Worm (Caenorhabditis elegans) whole organism, L3 larva: Measurements from ENCODE around the gene F56D5.3.

Source experiments
- R02D3.7 ChIP-seq: fragments of 150-350 bp; optimal IDR thresholded peaks from 2 replicates; lab custom pipeline; 2014; ENCODE audit warnings: missing biosample characterization, missing genetic modification characterization
- ZK546.5 ChIP-seq: sonication (generic microtip); optimal IDR thresholded peaks from 2 replicates; lab custom pipeline; 2017; ENCODE audit warnings: missing biosample characterization, missing genetic modification characterization
- ama-1 ChIP-seq: fragments of 150-350 bp; optimal IDR thresholded peaks from 2 replicates; lab custom pipeline; 2018
- ceh-16 ChIP-seq: sonication (generic microtip); optimal IDR thresholded peaks from 2 replicates; lab custom pipeline; 2017; ENCODE audit warnings: missing biosample characterization, missing genetic modification characterization
- ceh-28 ChIP-seq: fragments of 150-350 bp; optimal IDR thresholded peaks from 2 replicates; lab custom pipeline; 2014; ENCODE audit warnings: missing biosample characterization, missing genetic modification reagents, missing genetic modification characterization
- ceh-82 ChIP-seq: fragments of 150-350 bp; optimal IDR thresholded peaks from 2 replicates; lab custom pipeline; 2014; ENCODE audit warnings: missing biosample characterization, missing genetic modification characterization
- ceh-9 ChIP-seq: sonication (generic microtip); optimal IDR thresholded peaks from 2 replicates; lab custom pipeline; 2018; ENCODE audit warnings: missing biosample characterization, missing genetic modification characterization
- daf-12 ChIP-seq: fragments of 150-350 bp; optimal IDR thresholded peaks from 2 replicates; lab custom pipeline; 2014; ENCODE audit warnings: missing biosample characterization, missing genetic modification reagents, missing genetic modification characterization
- egl-27 ChIP-seq: sonication (generic microtip); optimal IDR thresholded peaks from 4 replicates; lab custom pipeline; 2017; ENCODE audit warnings: missing biosample characterization, missing genetic modification reagents, missing genetic modification characterization
- egl-5 ChIP-seq: fragments of 150-350 bp; optimal IDR thresholded peaks from 2 replicates; lab custom pipeline; 2017; ENCODE audit warnings: missing biosample characterization, missing genetic modification reagents, missing genetic modification characterization, inconsistent platforms
- elt-2 ChIP-seq: sonication (generic microtip); optimal IDR thresholded peaks from 2 replicates; lab custom pipeline; 2016; ENCODE audit warnings: missing genetic modification reagents, mild to moderate bottlenecking, missing genetic modification characterization, missing compliant biosample characterization
- elt-3 ChIP-seq, 3 experiments: fragments of 150-350 bp in 1 of 3; sonication (generic microtip) in 2 of 3; optimal IDR thresholded peaks; 2 replicates in 2 of 3; 4 replicates in 1 of 3; lab custom pipeline; 2014 to 2017; ENCODE audit warnings: missing biosample characterization in 3 of 3, missing genetic modification characterization in 3 of 3
- eor-1 ChIP-seq, 2 experiments: fragments of 150-350 bp; optimal IDR thresholded peaks; 2 replicates each; lab custom pipeline; 2014 to 2018; ENCODE audit warnings: missing biosample characterization in 2 of 2, missing genetic modification characterization in 2 of 2
- fkh-10 ChIP-seq: sonication (generic microtip); optimal IDR thresholded peaks from 2 replicates; lab custom pipeline; 2017; ENCODE audit warnings: missing biosample characterization, missing genetic modification reagents, missing genetic modification characterization
- fkh-2 ChIP-seq: fragments of 150-350 bp; optimal IDR thresholded peaks from 2 replicates; lab custom pipeline; 2014; ENCODE audit warnings: missing biosample characterization, missing genetic modification reagents, missing genetic modification characterization
- hmg-11 ChIP-seq: sonication (generic microtip); optimal IDR thresholded peaks from 2 replicates; lab custom pipeline; 2016; ENCODE audit warnings: missing genetic modification characterization, missing compliant biosample characterization
- jun-1 ChIP-seq: fragments of 150-350 bp; optimal IDR thresholded peaks from 2 replicates; lab custom pipeline; 2014; ENCODE audit warnings: missing biosample characterization, missing genetic modification reagents, missing genetic modification characterization
- lin-15B ChIP-seq: fragments of 150-350 bp; optimal IDR thresholded peaks from 2 replicates; lab custom pipeline; 2014; ENCODE audit warnings: missing biosample characterization, missing genetic modification characterization
- lin-39 ChIP-seq: fragments of 150-350 bp; optimal IDR thresholded peaks from 2 replicates; lab custom pipeline; 2018; ENCODE audit warnings: missing biosample characterization, missing genetic modification reagents, missing genetic modification characterization
- lsy-12 ChIP-seq: sonication (generic microtip); optimal IDR thresholded peaks from 2 replicates; lab custom pipeline; 2016; ENCODE audit warnings: mild to moderate bottlenecking, missing genetic modification characterization, missing compliant biosample characterization
- mdl-1 ChIP-seq: fragments of 150-350 bp; optimal IDR thresholded peaks from 2 replicates; lab custom pipeline; 2014; ENCODE audit warnings: missing biosample characterization, missing genetic modification characterization
- mml-1 ChIP-seq: fragments of 150-350 bp; sonication (generic microtip); optimal IDR thresholded peaks from 3 replicates; lab custom pipeline; 2014; ENCODE audit warnings: missing biosample characterization, missing genetic modification characterization
- nfya-1 ChIP-seq: sonication (generic microtip); optimal IDR thresholded peaks from 2 replicates; lab custom pipeline; 2017; ENCODE audit warnings: missing genetic modification characterization, mild to moderate bottlenecking, missing compliant biosample characterization, antibody characterized with exemption, moderate library complexity; ENCODE audit not compliant: insufficient read depth
- nhr-11 ChIP-seq: fragments of 150-350 bp; optimal IDR thresholded peaks from 2 replicates; lab custom pipeline; 2014; ENCODE audit warnings: missing biosample characterization, missing genetic modification characterization
- nhr-12 ChIP-seq: fragments of 150-350 bp; optimal IDR thresholded peaks from 2 replicates; lab custom pipeline; 2014; ENCODE audit warnings: missing biosample characterization, missing genetic modification characterization
- nhr-23 ChIP-seq: fragments of 150-350 bp; optimal IDR thresholded peaks from 2 replicates; lab custom pipeline; 2014; ENCODE audit warnings: missing biosample characterization, missing genetic modification reagents, missing genetic modification characterization
- nhr-237 ChIP-seq: fragments of 150-350 bp; optimal IDR thresholded peaks from 2 replicates; lab custom pipeline; 2014; ENCODE audit warnings: missing biosample characterization, missing genetic modification characterization
- nhr-25 ChIP-seq: sonication (generic microtip); optimal IDR thresholded peaks from 2 replicates; lab custom pipeline; 2017; ENCODE audit warnings: missing biosample characterization, missing genetic modification characterization
- nhr-28 ChIP-seq: fragments of 150-350 bp; optimal IDR thresholded peaks from 2 replicates; lab custom pipeline; 2014; ENCODE audit warnings: missing biosample characterization, missing genetic modification characterization
- nhr-43 ChIP-seq: sonication (generic microtip); optimal IDR thresholded peaks from 2 replicates; lab custom pipeline; 2016; ENCODE audit warnings: mild to moderate bottlenecking, missing genetic modification characterization, missing compliant biosample characterization; ENCODE audit not compliant: poor library complexity, severe bottlenecking
- nhr-67 ChIP-seq: fragments of 150-350 bp; optimal IDR thresholded peaks from 2 replicates; lab custom pipeline; 2014; ENCODE audit warnings: missing biosample characterization, missing genetic modification characterization
- nhr-76 ChIP-seq: fragments of 150-350 bp; sonication (generic microtip); optimal IDR thresholded peaks from 5 replicates; lab custom pipeline; 2014; ENCODE audit warnings: missing biosample characterization, missing genetic modification characterization
- nhr-77 ChIP-seq: fragments of 150-350 bp; optimal IDR thresholded peaks from 2 replicates; lab custom pipeline; 2014; ENCODE audit warnings: missing biosample characterization, missing genetic modification characterization
- pha-4 ChIP-seq: fragments of 150-350 bp; optimal IDR thresholded peaks from 2 replicates; lab custom pipeline; 2014; ENCODE audit warnings: missing biosample characterization, missing genetic modification reagents, missing genetic modification characterization
- pqm-1 ChIP-seq: fragments of 150-350 bp; optimal IDR thresholded peaks from 2 replicates; lab custom pipeline; 2017; ENCODE audit warnings: missing biosample characterization, missing genetic modification characterization, inconsistent platforms
- sea-2 ChIP-seq: fragments of 150-350 bp; sonication (generic microtip); optimal IDR thresholded peaks from 4 replicates; lab custom pipeline; 2014; ENCODE audit warnings: missing biosample characterization, missing genetic modification reagents, missing genetic modification characterization
- skn-1 ChIP-seq: fragments of 150-350 bp; optimal IDR thresholded peaks from 2 replicates; lab custom pipeline; 2014; ENCODE audit warnings: missing biosample characterization, missing genetic modification characterization
- unc-39 ChIP-seq: sonication (generic microtip); optimal IDR thresholded peaks from 4 replicates; lab custom pipeline; 2017; ENCODE audit warnings: missing biosample characterization, missing genetic modification characterization
- zag-1 ChIP-seq: fragments of 150-350 bp; optimal IDR thresholded peaks from 2 replicates; lab custom pipeline; 2014; ENCODE audit warnings: missing biosample characterization, missing genetic modification characterization
- ztf-11 ChIP-seq: fragments of 150-350 bp; optimal IDR thresholded peaks from 2 replicates; lab custom pipeline; 2014; ENCODE audit warnings: missing biosample characterization, missing genetic modification characterization
- ztf-4 ChIP-seq: fragments of 150-350 bp; optimal IDR thresholded peaks from 2 replicates; lab custom pipeline; 2014; ENCODE audit warnings: missing biosample characterization, missing genetic modification characterization

F56D5.3 gene

ce11 chrIV:9378272-9378671 lies 19.1 kb upstream of the F56D5.3 start, which contains the start of gene C10C5.4:
Gene C10C5.4, plus strand, starts transcription at chrIV:9378552.
- TF ChIP-seq elt-2 = peak; percentile 42
- no peak for TF ChIP-seq pha-4 (tag; lab: Kevin White, UChicago)

- no peak for TF ChIP-seq ceh-16 (tag; lab: Kevin White, UChicago)
- no peak for TF ChIP-seq fkh-10
- TF ChIP-seq egl-27 (tag; lab: Kevin White, UChicago) = no peak
- TF ChIP-seq fkh-2 = no peak
- TF ChIP-seq hmg-11 = no peak
- TF ChIP-seq R02D3.7 (tag; lab: Kevin White, UChicago) = no peak
- no peak for TF ChIP-seq ceh-82 (tag; lab: Kevin White, UChicago)
- no peak for TF ChIP-seq nhr-76 (tag; lab: Kevin White, UChicago)
- no peak for TF ChIP-seq nhr-11 (tag; lab: Kevin White, UChicago)
- no peak for TF ChIP-seq mdl-1 (tag; lab: Kevin White, UChicago)
- no peak for TF ChIP-seq ztf-11 (tag; lab: Kevin White, UChicago)
- no peak for TF ChIP-seq ztf-4
- no peak for TF ChIP-seq ZK546.5
- TF ChIP-seq nhr-237 = no peak
- TF ChIP-seq elt-3 (tag; optimal IDR thresholded peaks at IDR 0.05; lab: Kevin White, UChicago) = no peak
- TF ChIP-seq ceh-9 = no peak
- TF ChIP-seq nhr-28 (tag; lab: Kevin White, UChicago) = no peak
- TF ChIP-seq, all 47 proteins: peak for 0
Observed at ce11 chrIV:9381136-9381535, 16.2 kb upstream of the F56D5.3 start, which contains the start of gene C10C5.5. Gene C10C5.5, plus strand, starts transcription at chrIV:9381436.

- TF ChIP-seq jun-1 (tag; lab: Kevin White, UChicago) (no peak), R02D3.7 (tag; lab: Kevin White, UChicago) (no peak), nhr-12 (tag; lab: Kevin White, UChicago) (no peak), ceh-16 (tag; lab: Kevin White, UChicago) (no peak), eor-1 (tag; optimal IDR thresholded peaks at IDR 0.05; lab: Kevin White, UChicago) (no peak), nhr-43 (tag; lab: Kevin White, UChicago) (no peak), nhr-67 (no peak), pha-4 (tag; lab: Kevin White, UChicago) (no peak), ztf-4 (no peak), nfya-1 (no peak), nhr-23 (tag; lab: Kevin White, UChicago) (no peak), mdl-1 (tag; lab: Kevin White, UChicago) (no peak)
- TF ChIP-seq, all 47 proteins: peak for 0
Observed at ce11 chrIV:9384826-9385225, 12.6 kb upstream of the F56D5.3 start, which contains the start of gene C10C5.7. Gene C10C5.7, plus strand, starts transcription at chrIV:9385126.

ce11 chrIV:9386038-9386437 lies 11.3 kb upstream of the F56D5.3 start, which contains the start of gene daf-15:
Gene daf-15, plus strand, starts transcription at chrIV:9386208.
- TF ChIP-seq nhr-23 (tag; lab: Kevin White, UChicago) = peak; percentile 26
- no peak for TF ChIP-seq ceh-9
- no peak for TF ChIP-seq fkh-2
- TF ChIP-seq nhr-67 = no peak
- TF ChIP-seq elt-2 = peak; percentile 9
- TF ChIP-seq skn-1 (tag; lab: Kevin White, UChicago) = peak; percentile 50
- no peak for TF ChIP-seq unc-39 (tag; lab: Kevin White, UChicago)
- TF ChIP-seq ama-1 (lab: Kevin White, UChicago) = no peak
- no peak for TF ChIP-seq ztf-4
- peak; percentile 26 for TF ChIP-seq nhr-25 (tag; lab: Kevin White, UChicago)
- TF ChIP-seq elt-3 (tag; optimal IDR thresholded peaks at IDR 0.05; lab: Kevin White, UChicago) = no peak
- peak; percentile 28 for TF ChIP-seq ceh-28 (tag; lab: Kevin White, UChicago)
- TF ChIP-seq egl-5 (tag; lab: Kevin White, UChicago) = peak; percentile 47
- TF ChIP-seq pha-4 (tag; lab: Kevin White, UChicago) = peak; percentile 68
- no peak for TF ChIP-seq nhr-12 (tag; lab: Kevin White, UChicago)
- TF ChIP-seq jun-1 (tag; lab: Kevin White, UChicago) = peak; percentile 15
- no peak for TF ChIP-seq mml-1 (tag; lab: Kevin White, UChicago)
- peak; percentile 55 for TF ChIP-seq hmg-11
- TF ChIP-seq lsy-12 (tag; lab: Kevin White, UChicago) = no peak
- no peak for TF ChIP-seq nhr-43 (tag; lab: Kevin White, UChicago)
- peak; percentile 3 for TF ChIP-seq pqm-1 (tag; lab: Kevin White, UChicago)
- TF ChIP-seq zag-1 (tag; lab: Kevin White, UChicago) = no peak
- TF ChIP-seq daf-12 = no peak
- no peak for TF ChIP-seq sea-2
- TF ChIP-seq nhr-77 (tag; lab: Kevin White, UChicago) = no peak
- TF ChIP-seq eor-1 (tag; optimal IDR thresholded peaks at IDR 0.05; lab: Kevin White, UChicago) = no peak
- peak; percentile 70 for TF ChIP-seq lin-15B
- no peak for TF ChIP-seq fkh-10
- TF ChIP-seq lin-39 (tag; lab: Kevin White, UChicago) = no peak
- TF ChIP-seq, all 47 proteins: peak for 11
